Worm (Caenorhabditis elegans) whole organism, early embryonic: Measurements from ENCODE around the gene nhr-180.

Experiments used
- B0310.2 ChIP-seq: sonication (generic microtip); optimal IDR thresholded peaks from 2 replicates; lab custom pipeline; 2016; ENCODE audit warnings: mild to moderate bottlenecking, missing genetic modification characterization, missing compliant biosample characterization
- ama-1 ChIP-seq: fragments of 150-350 bp; optimal IDR thresholded peaks from 2 replicates; lab custom pipeline; 2014
- ets-7 ChIP-seq: sonication (generic microtip); optimal IDR thresholded peaks from 2 replicates; lab custom pipeline; 2016; ENCODE audit warnings: missing genotype, missing genetic modification characterization, missing compliant biosample characterization
- hmbx-1 ChIP-seq: sonication (generic microtip); optimal IDR thresholded peaks from 2 replicates; lab custom pipeline; 2016; ENCODE audit warnings: mild to moderate bottlenecking, missing genetic modification characterization, missing compliant biosample characterization
- hmg-4 ChIP-seq: fragments of 200-800 bp; sonication (Bioruptor generic); optimal IDR thresholded peaks from 2 replicates; lab custom pipeline; 2018; ENCODE audit warnings: mild to moderate bottlenecking, missing genetic modification characterization, missing compliant biosample characterization
- pes-1 ChIP-seq: fragments of 200-800 bp; sonication (Bioruptor generic); IDR thresholded peaks from 2 replicates; pipeline ENCODE4 v1.3.6; 2022; ENCODE audit warnings: missing genetic modification reagents, missing genetic modification characterization, missing compliant biosample characterization
- scrt-1 ChIP-seq: fragments of 200-800 bp; sonication (Bioruptor generic); IDR thresholded peaks from 2 replicates; pipeline ENCODE4 v1.3.6; 2022; ENCODE audit warnings: missing genetic modification characterization, missing compliant biosample characterization
- tbx-37 ChIP-seq: fragments of 200-800 bp; sonication (Bioruptor generic); conservative IDR thresholded peaks from 2 replicates; pipeline ENCODE4 v1.3.6; 2022; ENCODE audit warnings: missing genetic modification reagents, missing genetic modification characterization, missing compliant biosample characterization
- tra-4 ChIP-seq: sonication (generic microtip); optimal IDR thresholded peaks from 2 replicates; lab custom pipeline; 2017; ENCODE audit warnings: missing genetic modification characterization, missing compliant biosample characterization

DNA sequence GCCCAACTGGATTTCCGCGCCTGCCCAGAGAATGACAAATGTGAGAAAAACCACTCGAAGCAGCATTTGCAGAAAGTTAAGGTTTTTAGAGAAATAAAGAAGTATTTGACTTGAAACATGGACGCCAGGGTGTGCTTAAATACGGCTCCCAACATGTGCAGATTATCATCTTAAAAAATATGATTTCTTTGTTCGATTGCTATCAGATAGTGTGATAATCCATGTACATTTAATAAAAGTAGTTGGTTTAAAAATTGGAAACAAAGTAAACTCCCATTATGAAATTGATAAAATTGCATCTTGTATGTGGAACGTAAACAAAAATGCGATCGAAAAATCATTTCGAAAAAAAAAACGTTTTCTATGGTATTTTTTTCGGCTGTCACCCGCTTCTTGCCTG is 39.7 kb downstream of the nhr-180 start, which contains the start of gene F48G7.8:
- TF ChIP-seq scrt-1 (GFP tag; lab: Robert Waterston, UW) (no peak), tra-4 (no peak), hmg-4 (GFP tag; lab: Kevin White, UChicago) (no peak), pes-1 (no peak), ama-1 (no peak), tbx-37 (no peak), hmbx-1 (tag; lab: Kevin White, UChicago) (no peak), ets-7 (no peak), B0310.2 (no peak)
